Fruit fly (Drosophila melanogaster): ENCODE results near the gene PGRP-LC.

PGRP-LC gene

dm6 chr3L:9338510-9338909, at the start of gene PGRP-LC:
TSS of gene PGRP-LC (plus strand) at chr3L:9338810.
- TF ChIP-seq CG8388 (GFP tag; optimal IDR thresholded peaks at IDR 0.05) (no peak), CG1024 (GFP tag; IDR thresholded peaks at IDR 0.05) (no peak), Ets65A (GFP tag) (no peak), bowl (GFP tag; IDR thresholded peaks at IDR 0.05) (no peak), CG3847 (GFP tag; IDR thresholded peaks at IDR 0.05) (no peak), fu2 (GFP tag; optimal IDR thresholded peaks at IDR 0.05) (no peak), Sox100B (GFP tag; optimal IDR thresholded peaks at IDR 0.05) (no peak), insv (GFP tag; optimal IDR thresholded peaks at IDR 0.05) (no peak), Atf-2 (GFP tag; optimal IDR thresholded peaks at IDR 0.05) (no peak), ab (GFP tag; optimal IDR thresholded peaks at IDR 0.05) (no peak), fd96Cb (tag; optimal IDR thresholded peaks at IDR 0.05) (no peak), CG12219 (GFP tag; optimal IDR thresholded peaks at IDR 0.05) (no peak), mld (GFP tag; IDR thresholded peaks at IDR 0.05; ENCODE audit: partially characterized antibody) (no peak), zen2 (GFP tag; IDR thresholded peaks at IDR 0.05; ENCODE audit: partially characterized antibody) (no peak), CG33557 (GFP tag; optimal IDR thresholded peaks at IDR 0.05) (no peak), E2f1 (GFP tag; IDR thresholded peaks at IDR 0.05) (no peak)

dm6 chr3L:9304393-9304792, 34.2 kb upstream of the PGRP-LC start:
- TF ChIP-seq CG7987 (GFP tag; optimal IDR thresholded peaks at IDR 0.05) (no peak), NfI (GFP tag; optimal IDR thresholded peaks at IDR 0.05) (peak; percentile 17), CG15269 (tag; optimal IDR thresholded peaks at IDR 0.05) (peak; percentile 35), gfzf (GFP tag; optimal IDR thresholded peaks at IDR 0.05) (no peak), fd3F (GFP tag; optimal IDR thresholded peaks at IDR 0.05) (peak; percentile 6), CG9215 (GFP tag; IDR thresholded peaks at IDR 0.05) (no peak), CG8290 (GFP tag; optimal IDR thresholded peaks at IDR 0.05) (no peak), CG8290 (tag; optimal IDR thresholded peaks at IDR 0.05) (peak in 1 of 2 experiments; percentile 6), Lpt (GFP tag; optimal IDR thresholded peaks at IDR 0.05) (no peak), Hr51 (GFP tag; optimal IDR thresholded peaks at IDR 0.05) (peak in 1 of 2 experiments; percentile 36), CG3407 (GFP tag; optimal IDR thresholded peaks at IDR 0.05) (no peak), sug (tag; optimal IDR thresholded peaks at IDR 0.05) (peak; percentile 6), CG4730 (GFP tag; IDR thresholded peaks at IDR 0.05) (no peak), sens (GFP tag) (peak; percentile 68), B-H2 (GFP tag; optimal IDR thresholded peaks at IDR 0.05) (peak; percentile 41), sd (tag; optimal IDR thresholded peaks at IDR 0.05) (peak; percentile 9), CG2712 (tag; optimal IDR thresholded peaks at IDR 0.05) (no peak), CG12942 (GFP tag; optimal IDR thresholded peaks at IDR 0.05) (no peak), ci (GFP tag; IDR thresholded peaks at IDR 0.05) (peak; percentile 28; the same call in 1 of the 3 replicates), Pdp1 (GFP tag; optimal IDR thresholded peaks at IDR 0.05) (no peak), luna (GFP tag; optimal IDR thresholded peaks at IDR 0.05) (no peak), PHDP (tag; optimal IDR thresholded peaks at IDR 0.05) (peak; percentile 62), BtbVII (GFP tag; optimal IDR thresholded peaks at IDR 0.05) (no peak), btn (GFP tag; optimal IDR thresholded peaks at IDR 0.05) (no peak), Scr (GFP tag; IDR thresholded peaks at IDR 0.05; ENCODE audit: partially characterized antibody) (no peak), CG17829 (tag; optimal IDR thresholded peaks at IDR 0.05) (no peak), CG6791 (GFP tag; IDR thresholded peaks at IDR 0.05; ENCODE audit: partially characterized antibody) (no peak)
